Worm (Caenorhabditis elegans) whole organism, young adult: ENCODE measurements around the gene nstp-10.
A peak's percentile ranks its signal among the peaks of the same experiment; 100 is the strongest.

Experiments
- B0261.1 ChIP-seq: sonication (generic microtip); optimal IDR thresholded peaks from 2 replicates; lab custom pipeline; 2016; ENCODE audit warnings: mild to moderate bottlenecking, missing genetic modification characterization, moderate library complexity, missing compliant biosample characterization
- C17E4.6 ChIP-seq: fragments of 200-800 bp; sonication (Bioruptor generic); IDR thresholded peaks from 2 replicates; pipeline ENCODE4 v1.3.6; 2022; ENCODE audit warnings: missing genetic modification reagents, missing genetic modification characterization, missing compliant biosample characterization
- F23B12.7 ChIP-seq: sonication (generic microtip); optimal IDR thresholded peaks from 2 replicates; lab custom pipeline; 2017; ENCODE audit warnings: missing genetic modification characterization, mild to moderate bottlenecking, missing compliant biosample characterization, antibody characterized with exemption, moderate library complexity; ENCODE audit not compliant: insufficient read depth
- F37B4.10 ChIP-seq: fragments of 200-800 bp; sonication (Bioruptor generic); IDR thresholded peaks from 2 replicates; pipeline ENCODE4 v1.3.6; 2022; ENCODE audit warnings: missing genetic modification characterization, missing compliant biosample characterization
- F52B5.7 ChIP-seq: sonication (generic microtip); optimal IDR thresholded peaks from 2 replicates; lab custom pipeline; 2016; ENCODE audit warnings: mild to moderate bottlenecking, missing genetic modification characterization, missing compliant biosample characterization
- F57A8.1 ChIP-seq: fragments of 200-800 bp; sonication (Bioruptor generic); optimal IDR thresholded peaks from 2 replicates; lab custom pipeline; 2018; ENCODE audit warnings: mild to moderate bottlenecking, missing genetic modification characterization, moderate library complexity, missing compliant biosample characterization
- F57C9.4 ChIP-seq: sonication (generic microtip); optimal IDR thresholded peaks from 2 replicates; lab custom pipeline; 2017; ENCODE audit warnings: mild to moderate bottlenecking, missing genetic modification characterization, missing compliant biosample characterization
- T26A5.8 ChIP-seq: sonication (generic microtip); optimal IDR thresholded peaks from 2 replicates; lab custom pipeline; 2016; ENCODE audit warnings: missing genetic modification characterization, missing compliant biosample characterization
- Y56A3A.18 ChIP-seq: fragments of 200-800 bp; sonication (Bioruptor generic); IDR thresholded peaks from 2 replicates; pipeline ENCODE4 v1.3.6; 2022; ENCODE audit warnings: missing genetic modification reagents, missing genetic modification characterization, missing compliant biosample characterization
- Y79H2A.3 ChIP-seq: fragments of 200-800 bp; sonication (Bioruptor generic); conservative IDR thresholded peaks from 2 replicates; pipeline ENCODE4 v1.3.6; 2022; ENCODE audit warnings: missing genetic modification reagents, missing genetic modification characterization, missing compliant biosample characterization
- Y95B8A.8 ChIP-seq: fragments of 200-800 bp; sonication (Bioruptor generic); IDR thresholded peaks from 2 replicates; pipeline ENCODE4 v1.3.6; 2022; ENCODE audit warnings: missing genetic modification reagents, missing genetic modification characterization, missing compliant biosample characterization
- aptf-2 ChIP-seq: fragments of 200-800 bp; sonication (Bioruptor generic); conservative IDR thresholded peaks from 2 replicates; pipeline ENCODE4 v1.3.6; 2022; ENCODE audit warnings: missing genetic modification reagents, missing genetic modification characterization, missing compliant biosample characterization
- attf-3 ChIP-seq: fragments of 200-800 bp; sonication (Bioruptor generic); conservative IDR thresholded peaks from 2 replicates; pipeline ENCODE4 v1.3.6; 2022; ENCODE audit warnings: missing genetic modification reagents, missing genetic modification characterization, missing compliant biosample characterization
- attf-6 ChIP-seq: fragments of 200-800 bp; sonication (Bioruptor generic); IDR thresholded peaks from 2 replicates; pipeline ENCODE4 v1.3.6; 2022; ENCODE audit warnings: missing genetic modification reagents, missing genetic modification characterization, missing compliant biosample characterization
- ceh-27 ChIP-seq: fragments of 200-800 bp; sonication (Bioruptor generic); optimal IDR thresholded peaks from 2 replicates; lab custom pipeline; 2018; ENCODE audit warnings: mild to moderate bottlenecking, missing genetic modification characterization, moderate library complexity, missing compliant biosample characterization
- ceh-40 ChIP-seq: fragments of 200-800 bp; sonication (Bioruptor generic); IDR thresholded peaks from 2 replicates; pipeline ENCODE4 v1.3.6; 2022; ENCODE audit warnings: missing genetic modification characterization, missing compliant biosample characterization
- chd-7 ChIP-seq: sonication (generic microtip); optimal IDR thresholded peaks from 2 replicates; lab custom pipeline; 2016; ENCODE audit warnings: mild to moderate bottlenecking, missing genetic modification characterization, moderate library complexity, missing compliant biosample characterization
- dpff-1 ChIP-seq: sonication (generic microtip); optimal IDR thresholded peaks from 2 replicates; lab custom pipeline; 2017; ENCODE audit warnings: mild to moderate bottlenecking, missing genetic modification characterization, missing compliant biosample characterization
- egl-18 ChIP-seq: fragments of 200-800 bp; sonication (Bioruptor generic); IDR thresholded peaks from 2 replicates; pipeline ENCODE4 v1.3.6; 2022; ENCODE audit warnings: missing genetic modification reagents, missing genetic modification characterization, missing compliant biosample characterization
- egl-44 ChIP-seq: fragments of 200-800 bp; sonication (Bioruptor generic); IDR thresholded peaks from 2 replicates; pipeline ENCODE4 v1.3.6; 2022; ENCODE audit warnings: missing genetic modification reagents, missing genetic modification characterization, missing compliant biosample characterization
- egrh-3 ChIP-seq: fragments of 200-800 bp; sonication (Bioruptor generic); IDR thresholded peaks from 2 replicates; pipeline ENCODE4 v1.3.6; 2022; ENCODE audit warnings: missing genetic modification reagents, missing genetic modification characterization, missing compliant biosample characterization
- ets-4 ChIP-seq: fragments of 200-800 bp; sonication (Bioruptor generic); optimal IDR thresholded peaks from 2 replicates; lab custom pipeline; 2018; ENCODE audit warnings: mild to moderate bottlenecking, missing genetic modification characterization, missing compliant biosample characterization
- him-1 ChIP-seq: sonication (generic microtip); optimal IDR thresholded peaks from 2 replicates; lab custom pipeline; 2016; ENCODE audit warnings: missing genotype, missing genetic modification reagents, missing genetic modification characterization, missing compliant biosample characterization
- hlh-26 ChIP-seq: fragments of 200-800 bp; sonication (Bioruptor generic); conservative IDR thresholded peaks from 2 replicates; pipeline ENCODE4 v1.3.6; 2022; ENCODE audit warnings: missing genetic modification reagents, missing genetic modification characterization, missing compliant biosample characterization
- hmg-20 ChIP-seq: fragments of 200-800 bp; sonication (Bioruptor generic); IDR thresholded peaks from 2 replicates; pipeline ENCODE4 v1.3.6; 2022; ENCODE audit warnings: missing genetic modification reagents, missing genetic modification characterization, missing compliant biosample characterization
- hrde-1 ChIP-seq: sonication (generic microtip); optimal IDR thresholded peaks from 2 replicates; lab custom pipeline; 2016; ENCODE audit warnings: missing genetic modification characterization, mild to moderate bottlenecking, missing compliant biosample characterization, moderate library complexity, missing genotype, missing genetic modification reagents, borderline replicate concordance
- lag-1 ChIP-seq: fragments of 200-800 bp; sonication (Bioruptor generic); IDR thresholded peaks from 2 replicates; pipeline ENCODE4 v1.3.6; 2022; ENCODE audit warnings: missing genetic modification reagents, missing genetic modification characterization, missing compliant biosample characterization
- lin-35 ChIP-seq, 3 experiments: fragments of 150-350 bp in 2 of 3; sonication (generic microtip) in 1 of 3; optimal IDR thresholded peaks; 2 replicates each; lab custom pipeline; 2014 to 2018; ENCODE audit warnings: missing biosample characterization in 3 of 3, missing genetic modification characterization in 3 of 3, missing genetic modification reagents in 3 of 3
- lin-54 ChIP-seq: fragments of 200-800 bp; sonication (Bioruptor generic); optimal IDR thresholded peaks from 2 replicates; lab custom pipeline; 2018; ENCODE audit warnings: mild to moderate bottlenecking, missing genetic modification characterization, missing compliant biosample characterization
- lir-1 ChIP-seq: fragments of 200-800 bp; sonication (Bioruptor generic); conservative IDR thresholded peaks from 2 replicates; pipeline ENCODE4 v1.3.6; 2022; ENCODE audit warnings: missing genetic modification reagents, missing genetic modification characterization, missing compliant biosample characterization
- madf-10 ChIP-seq: sonication (generic microtip); optimal IDR thresholded peaks from 2 replicates; lab custom pipeline; 2016; ENCODE audit warnings: mild to moderate bottlenecking, missing genetic modification characterization, missing compliant biosample characterization
- mcd-1 ChIP-seq: fragments of 200-800 bp; sonication (Bioruptor generic); IDR thresholded peaks from 2 replicates; pipeline ENCODE4 v1.3.6; 2022; ENCODE audit warnings: missing genetic modification reagents, missing genetic modification characterization, missing compliant biosample characterization
- nfyb-1 ChIP-seq: fragments of 200-800 bp; sonication (Bioruptor generic); IDR thresholded peaks from 2 replicates; pipeline ENCODE4 v1.3.6; 2022; ENCODE audit warnings: missing genetic modification reagents, missing genetic modification characterization, missing compliant biosample characterization
- nhr-120 ChIP-seq: fragments of 200-800 bp; sonication (Bioruptor generic); IDR thresholded peaks from 2 replicates; pipeline ENCODE4 v1.3.6; 2022; ENCODE audit warnings: missing genetic modification characterization, missing compliant biosample characterization
- nhr-27 ChIP-seq: fragments of 200-800 bp; sonication (Bioruptor generic); optimal IDR thresholded peaks from 2 replicates; lab custom pipeline; 2018; ENCODE audit warnings: mild to moderate bottlenecking, missing genetic modification characterization, moderate library complexity, missing compliant biosample characterization
- pbrm-1 ChIP-seq: fragments of 200-800 bp; sonication (Bioruptor generic); IDR thresholded peaks from 2 replicates; pipeline ENCODE4 v1.3.6; 2022; ENCODE audit warnings: missing genetic modification reagents, missing genetic modification characterization, missing compliant biosample characterization
- rcor-1 ChIP-seq: fragments of 200-800 bp; sonication (Bioruptor generic); IDR thresholded peaks from 2 replicates; pipeline ENCODE4 v1.3.6; 2022; ENCODE audit warnings: missing genetic modification reagents, missing genetic modification characterization, missing compliant biosample characterization
- rec-8 ChIP-seq, 2 experiments: sonication (generic microtip); optimal IDR thresholded peaks; 2 replicates each; lab custom pipeline; 2016; ENCODE audit warnings: mild to moderate bottlenecking in 2 of 2, missing genetic modification characterization in 2 of 2, missing genetic modification reagents in 2 of 2, missing genotype in 2 of 2, missing biosample characterization in 1 of 2, missing compliant biosample characterization in 1 of 2, moderate library complexity in 1 of 2
- sdz-38 ChIP-seq: sonication (generic microtip); optimal IDR thresholded peaks from 2 replicates; lab custom pipeline; 2016; ENCODE audit warnings: missing genotype, missing genetic modification characterization, missing compliant biosample characterization
- snpc-1.1 ChIP-seq: sonication (generic microtip); optimal IDR thresholded peaks from 2 replicates; lab custom pipeline; 2017; ENCODE audit warnings: missing genetic modification characterization, mild to moderate bottlenecking, missing compliant biosample characterization, antibody characterized with exemption, moderate library complexity, missing genotype, missing genetic modification reagents; ENCODE audit not compliant: insufficient read depth
- snpc-1.3 ChIP-seq: sonication (generic microtip); optimal IDR thresholded peaks from 2 replicates; lab custom pipeline; 2017; ENCODE audit warnings: missing genetic modification characterization, mild to moderate bottlenecking, missing compliant biosample characterization, antibody characterized with exemption, moderate library complexity, missing genotype, missing genetic modification reagents; ENCODE audit not compliant: insufficient read depth
- snpc-4 ChIP-seq, 5 experiments: fragments of 150-350 bp in 1 of 5; sonication (generic microtip) in 4 of 5; optimal IDR thresholded peaks; 2 replicates each; lab custom pipeline; 2014 to 2018; ENCODE audit warnings: missing genetic modification characterization in 5 of 5, missing biosample characterization in 3 of 5, antibody characterized with exemption in 2 of 5, mild to moderate bottlenecking in 2 of 5, missing compliant biosample characterization in 2 of 5, missing genotype in 2 of 5, moderate library complexity in 2 of 5, missing genetic modification reagents in 1 of 5
- tbp1 ChIP-seq: fragments of 200-800 bp; sonication (Bioruptor generic); optimal IDR thresholded peaks from 2 replicates; lab custom pipeline; 2018; ENCODE audit warnings: mild to moderate bottlenecking, missing genetic modification characterization, missing compliant biosample characterization
- unc-130 ChIP-seq: sonication (generic microtip); optimal IDR thresholded peaks from 2 replicates; lab custom pipeline; 2016; ENCODE audit warnings: missing genetic modification reagents, missing genetic modification characterization, missing compliant biosample characterization
- unc-62 ChIP-seq: fragments of 150-350 bp; optimal IDR thresholded peaks from 2 replicates; lab custom pipeline; 2014; ENCODE audit warnings: missing biosample characterization, missing genetic modification reagents, missing genetic modification characterization
- zfh-2 ChIP-seq: fragments of 200-800 bp; sonication (Bioruptor generic); conservative IDR thresholded peaks from 2 replicates; pipeline ENCODE4 v1.3.6; 2022; ENCODE audit warnings: missing genetic modification reagents, missing genetic modification characterization, missing compliant biosample characterization
- ztf-3 ChIP-seq: fragments of 200-800 bp; sonication (Bioruptor generic); optimal IDR thresholded peaks from 2 replicates; lab custom pipeline; 2018; ENCODE audit warnings: mild to moderate bottlenecking, missing genetic modification characterization, missing compliant biosample characterization

nstp-10 gene

ce11 chrV:9546860-9547269 lies 2.8 kb downstream of the nstp-10 start, which contains the start of gene his-37 (continued):
- TF ChIP-seq egl-44 (GFP tag; lab: Robert Waterston, UW) (peak; percentile 96), attf-3 (peak; percentile 72), snpc-4 (GFP tag; optimal IDR thresholded peaks at IDR 0.05; lab: Kevin White, UChicago) (peak; percentile 43), snpc-4 (tag; optimal IDR thresholded peaks at IDR 0.05; lab: Kevin White, UChicago) (peak; percentile 77 to 89 (median 84)), unc-130 (GFP tag; lab: Kevin White, UChicago) (no peak), ceh-27 (GFP tag; lab: Kevin White, UChicago) (peak; percentile 99), snpc-1.3 (tag; lab: Kevin White, UChicago) (peak; percentile 26), lin-54 (GFP tag; lab: Kevin White, UChicago) (peak; percentile 94), snpc-1.1 (no peak), rcor-1 (GFP tag; lab: Robert Waterston, UW) (peak; percentile 90), F52B5.7 (tag; lab: Kevin White, UChicago) (no peak), F57A8.1 (GFP tag; lab: Kevin White, UChicago) (no peak), B0261.1 (tag; lab: Kevin White, UChicago) (peak; percentile 29), mcd-1 (GFP tag; lab: Robert Waterston, UW) (peak; percentile 93), T26A5.8 (tag; lab: Kevin White, UChicago) (no peak), F57C9.4 (tag; lab: Kevin White, UChicago) (peak; percentile 64), him-1 (no peak), nfyb-1 (GFP tag; lab: Robert Waterston, UW) (peak; percentile 97), lir-1 (peak; percentile 90), egl-18 (GFP tag; lab: Robert Waterston, UW) (peak; percentile 96), ceh-40 (no peak), chd-7 (tag; lab: Kevin White, UChicago) (peak; percentile 94), nhr-120 (GFP tag; lab: Robert Waterston, UW) (0 out of 2 replicates have a peak, but pooled peaks have one; percentile 57), unc-62 (peak; percentile 88), pbrm-1 (peak; percentile 98), Y56A3A.18 (GFP tag; lab: Robert Waterston, UW) (peak; percentile 48; the same call in 1 of the 2 replicates), F23B12.7 (tag; lab: Kevin White, UChicago) (peak; percentile 94), sdz-38 (tag; lab: Kevin White, UChicago) (no peak), ztf-3 (peak; percentile 78), madf-10 (tag; lab: Kevin White, UChicago) (peak; percentile 95), tbp1 (peak; percentile 81), attf-6 (GFP tag; lab: Robert Waterston, UW) (no peak), rec-8 (tag; optimal IDR thresholded peaks at IDR 0.05; lab: Kevin White, UChicago) (no peak), aptf-2 (no peak), egrh-3 (peak; percentile 40), Y79H2A.3 (GFP tag; lab: Robert Waterston, UW) (no peak), lin-35 (GFP tag; optimal IDR thresholded peaks at IDR 0.05; lab: Kevin White, UChicago) (peak in 2 of 3 experiments; percentile 71 to 95), nhr-27 (tag; lab: Kevin White, UChicago) (no peak), dpff-1 (tag; lab: Kevin White, UChicago) (no peak), hrde-1 (tag; lab: Kevin White, UChicago) (no peak), hlh-26 (no peak), zfh-2 (peak; percentile 96), Y95B8A.8 (0 out of 2 replicates have a peak, but pooled peaks have one; percentile 48), ets-4 (GFP tag; lab: Kevin White, UChicago) (peak; percentile 98), C17E4.6 (peak; percentile 40; the same call in 1 of the 2 replicates), hmg-20 (GFP tag; lab: Robert Waterston, UW) (peak; percentile 71; the same call in 1 of the 2 replicates), F37B4.10 (GFP tag; lab: Robert Waterston, UW) (peak; percentile 95), lag-1 (GFP tag; lab: Robert Waterston, UW) (no peak)
